Worm (Caenorhabditis elegans): Measurements from ENCODE around the gene B0252.8.
"Not testable (repeated sequence)": the region's sequence is repeated elsewhere in the genome, so short reads cannot be mapped to it uniquely, and the experiment has no call there.

B0252.8 gene

DNA sequence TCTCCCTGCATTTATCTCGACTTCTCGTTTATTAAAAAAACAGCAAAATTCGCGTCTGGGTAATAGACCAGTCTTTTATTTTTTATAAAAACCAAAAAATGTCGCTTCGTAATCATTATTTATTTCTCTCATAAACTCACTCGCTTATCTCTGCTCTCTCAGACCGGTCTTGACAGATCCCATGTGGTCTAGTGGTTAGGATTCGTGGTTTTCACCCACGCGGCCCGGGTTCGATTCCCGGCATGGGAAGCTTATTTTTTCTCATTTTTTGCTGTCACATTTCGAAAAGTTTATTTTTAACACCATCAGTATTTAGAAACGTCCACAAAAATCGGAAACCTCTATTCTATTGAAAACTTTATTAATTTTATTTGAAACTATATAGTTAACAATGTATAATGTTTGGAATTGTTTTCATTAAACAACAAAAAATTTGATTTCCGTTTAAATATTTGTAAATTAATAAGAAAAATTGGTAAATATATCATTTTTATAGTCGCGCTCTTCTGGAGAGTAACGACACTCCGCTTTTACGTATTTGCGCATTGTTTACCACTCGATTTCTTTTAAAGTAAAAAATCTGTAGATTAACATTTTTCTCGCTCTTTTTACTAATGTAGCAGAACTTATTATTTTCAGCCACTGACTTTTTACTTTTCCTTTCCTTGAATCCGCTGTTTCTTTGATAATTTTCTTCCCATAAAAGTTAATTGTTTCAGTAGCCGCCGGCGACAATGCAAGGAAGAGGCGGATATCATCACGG, 17.8 kb upstream of the B0252.8 start, which contains the start of gene hrpl-1:
TSS of gene hrpl-1 (plus strand) at position 713 of the 763 bp plus-strand sequence.
- TF ChIP-seq flh-1 (GFP tag; optimal IDR thresholded peaks at IDR 0.05) (no peak), pha-4 (tag; optimal IDR thresholded peaks at IDR 0.05) (no peak), unc-120 (tag; optimal IDR thresholded peaks at IDR 0.05; ENCODE audit: poor library complexity, severe bottlenecking) (no peak), ceh-39 (tag; optimal IDR thresholded peaks at IDR 0.05) (no peak), ceh-83 (GFP tag; optimal IDR thresholded peaks at IDR 0.05) (peak; percentile 62), nhr-237 (tag; optimal IDR thresholded peaks at IDR 0.05) (no peak), drap-1 (GFP tag; optimal IDR thresholded peaks at IDR 0.05) (no peak), sptf-1 (tag; optimal IDR thresholded peaks at IDR 0.05) (peak; percentile 76), lsy-2 (tag; optimal IDR thresholded peaks at IDR 0.05) (peak; percentile 26), mab-5 (tag; optimal IDR thresholded peaks at IDR 0.05) (no peak), cnd-1 (tag; optimal IDR thresholded peaks at IDR 0.05) (peak; percentile 59), bed-3 (GFP tag; optimal IDR thresholded peaks at IDR 0.05) (peak; percentile 11), elt-3 (tag; optimal IDR thresholded peaks at IDR 0.05) (no peak), tbx-8 (GFP tag; optimal IDR thresholded peaks at IDR 0.05) (peak; percentile 28), ham-2 (GFP tag; optimal IDR thresholded peaks at IDR 0.05) (no peak), M03D4.4 (tag; optimal IDR thresholded peaks at IDR 0.05) (peak; percentile 73), mep-1 (tag; optimal IDR thresholded peaks at IDR 0.05) (no peak), zip-8 (tag; optimal IDR thresholded peaks at IDR 0.05) (no peak), lin-32 (GFP tag; optimal IDR thresholded peaks at IDR 0.05) (peak; percentile 14), unc-62 (GFP tag; optimal IDR thresholded peaks at IDR 0.05) (no peak), sem-2 (GFP tag; optimal IDR thresholded peaks at IDR 0.05) (peak; percentile 52), nhr-12 (tag; optimal IDR thresholded peaks at IDR 0.05) (no peak), mls-2 (tag; optimal IDR thresholded peaks at IDR 0.05) (no peak), hlh-1 (tag; optimal IDR thresholded peaks at IDR 0.05) (no peak), blmp-1 (tag; optimal IDR thresholded peaks at IDR 0.05) (no peak), ces-1 (GFP tag; optimal IDR thresholded peaks at IDR 0.05) (no peak)

DNA sequence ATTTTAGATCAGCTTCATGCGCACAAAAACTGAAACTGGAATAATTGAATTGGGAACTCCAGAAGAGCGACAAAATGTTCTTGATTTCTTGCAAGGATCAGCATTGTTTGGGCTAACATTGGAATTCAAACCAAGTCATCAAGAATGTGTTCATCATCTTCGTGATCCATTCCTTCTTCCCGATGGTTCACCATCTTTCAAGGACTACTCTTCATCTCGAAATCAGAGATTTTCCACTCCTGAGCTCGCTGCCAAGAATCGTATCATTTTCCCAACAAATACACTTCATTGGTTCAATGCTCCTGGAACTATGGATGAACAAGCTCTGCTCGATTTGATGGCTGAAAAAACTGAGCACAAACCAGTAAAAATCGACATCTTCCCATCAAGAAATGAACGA, 15.3 kb upstream of the B0252.8 start:
- TF ChIP-seq hlh-1 (tag; optimal IDR thresholded peaks at IDR 0.05), result no peak
- TF ChIP-seq lsy-2 (tag; optimal IDR thresholded peaks at IDR 0.05), result no peak
- no peak for TF ChIP-seq zip-8 (tag; optimal IDR thresholded peaks at IDR 0.05)
- no peak for TF ChIP-seq mls-2 (tag; optimal IDR thresholded peaks at IDR 0.05)
- no peak for TF ChIP-seq ceh-39 (tag; optimal IDR thresholded peaks at IDR 0.05)
- no peak for TF ChIP-seq nhr-237 (tag; optimal IDR thresholded peaks at IDR 0.05)
- no peak for TF ChIP-seq mep-1 (tag; optimal IDR thresholded peaks at IDR 0.05)
- TF ChIP-seq pha-4 (tag; optimal IDR thresholded peaks at IDR 0.05), result no peak
- no peak for TF ChIP-seq blmp-1 (tag; optimal IDR thresholded peaks at IDR 0.05)

DNA sequence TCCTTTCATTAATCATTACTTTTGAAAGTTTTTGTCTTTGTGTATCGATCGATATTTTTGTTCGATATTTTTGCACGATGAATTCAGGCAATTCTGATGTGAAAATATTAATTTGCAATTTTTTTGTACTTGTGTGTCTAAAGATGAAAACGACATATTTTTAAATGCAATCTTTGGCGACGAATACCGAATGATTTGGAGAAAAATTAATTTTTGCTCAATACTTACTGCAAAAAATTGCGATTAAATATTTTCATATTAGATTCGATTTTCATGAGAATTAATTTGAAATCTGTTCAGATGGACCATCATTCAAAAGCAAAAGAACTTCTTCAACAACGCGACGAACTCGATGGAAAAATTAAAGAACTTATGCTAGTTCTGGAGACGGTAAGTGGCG, 14.2 kb upstream of the B0252.8 start, which contains the start of gene psmd-9:
TSS of gene psmd-9 (plus strand) at position 301 of the 400 bp plus-strand sequence.
- TF ChIP-seq nhr-12 (tag; optimal IDR thresholded peaks at IDR 0.05), result no peak
- no peak for TF ChIP-seq mep-1 (tag; optimal IDR thresholded peaks at IDR 0.05)
- TF ChIP-seq elt-1 (tag; optimal IDR thresholded peaks at IDR 0.05; ENCODE audit: borderline replicate concordance, insufficient read depth), result no peak
- no peak for TF ChIP-seq hlh-1 (tag; optimal IDR thresholded peaks at IDR 0.05)

- TF ChIP-seq ztf-11 (tag; optimal IDR thresholded peaks at IDR 0.05); mab-5 (tag; optimal IDR thresholded peaks at IDR 0.05); drap-1 (GFP tag; optimal IDR thresholded peaks at IDR 0.05): not testable (repeated sequence)
Observed at ce11 chrII:6907657-6908056, 8.3 kb upstream of the B0252.8 start, which contains the start of gene B0252.3. Gene B0252.3 (minus strand): TSS chrII:6907757.

ce11 chrII:6908689-6909088, 7.3 kb upstream of the B0252.8 start:
- TF ChIP-seq elt-3 (tag; optimal IDR thresholded peaks at IDR 0.05) (no peak), elt-1 (tag; optimal IDR thresholded peaks at IDR 0.05; ENCODE audit: borderline replicate concordance, insufficient read depth) (no peak)
